Fruit fly (Drosophila melanogaster) whole organism, embryonic: ENCODE results near the gene CG10324.

Experiments used
- CG11093 ChIP-seq: fragments of 200-800 bp; sonication (Bioruptor generic); IDR thresholded peaks from 3 replicates; pipeline ENCODE4 v1.3.6; 2022; ENCODE audit warnings: missing biosample characterization, missing genetic modification characterization
- CG12155 ChIP-seq: fragments of 200-800 bp; sonication (Bioruptor generic); optimal IDR thresholded peaks from 3 replicates; lab custom pipeline; 2016; ENCODE audit warnings: missing biosample characterization, missing genetic modification characterization
- CG14710 ChIP-seq: fragments of 200-800 bp; sonication (Bioruptor generic); optimal IDR thresholded peaks from 3 replicates; lab custom pipeline; 2019; ENCODE audit warnings: missing biosample characterization, mild to moderate bottlenecking, missing genetic modification characterization, moderate library complexity
- disco-r ChIP-seq: fragments of 200-800 bp; sonication (Bioruptor generic); optimal IDR thresholded peaks from 2 replicates; lab custom pipeline; 2016; ENCODE audit warnings: missing biosample characterization, missing genetic modification characterization
- toy ChIP-seq: fragments of 200-800 bp; sonication (Bioruptor generic); IDR thresholded peaks from 2 replicates; pipeline ENCODE4 v1.3.6; 2022; ENCODE audit warnings: missing biosample characterization, missing genetic modification characterization

DNA sequence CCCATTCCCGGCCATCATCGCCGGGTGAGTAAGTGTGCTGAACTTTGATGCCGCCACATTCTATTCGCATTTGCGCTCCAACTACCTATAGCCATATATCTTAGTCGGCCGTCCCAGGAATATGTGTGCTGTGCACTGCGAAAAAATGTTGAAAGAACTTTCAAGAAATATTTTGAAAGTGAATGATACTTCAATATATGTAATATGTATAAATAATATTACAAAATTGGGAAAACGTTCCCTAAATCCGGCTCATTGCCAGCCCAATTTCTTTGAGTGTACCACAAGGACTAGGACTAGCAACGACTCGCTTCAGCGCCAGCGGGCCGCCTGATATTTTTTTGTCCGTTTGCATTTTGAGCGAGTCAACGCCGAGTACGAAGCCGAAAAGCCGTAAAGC lies 26.4 kb upstream of the CG10324 start:
- peak; percentile 30 for TF ChIP-seq CG14710 (tag; lab: Kevin White, UChicago)
- TF ChIP-seq CG12155 (GFP tag; lab: Kevin White, UChicago): no peak
- no peak for TF ChIP-seq disco-r
- no peak for TF ChIP-seq CG11093
- no peak for TF ChIP-seq toy (GFP tag; lab: Robert Waterston, UW)
